Fruit fly (Drosophila melanogaster): ENCODE data around the gene sloth1.

Gene sloth1

dm6 chrX:7037061-7037460 lies 25.9 kb downstream of the sloth1 start:
- no peak for TF ChIP-seq CG8301 (tag; optimal IDR thresholded peaks at IDR 0.05)

DNA sequence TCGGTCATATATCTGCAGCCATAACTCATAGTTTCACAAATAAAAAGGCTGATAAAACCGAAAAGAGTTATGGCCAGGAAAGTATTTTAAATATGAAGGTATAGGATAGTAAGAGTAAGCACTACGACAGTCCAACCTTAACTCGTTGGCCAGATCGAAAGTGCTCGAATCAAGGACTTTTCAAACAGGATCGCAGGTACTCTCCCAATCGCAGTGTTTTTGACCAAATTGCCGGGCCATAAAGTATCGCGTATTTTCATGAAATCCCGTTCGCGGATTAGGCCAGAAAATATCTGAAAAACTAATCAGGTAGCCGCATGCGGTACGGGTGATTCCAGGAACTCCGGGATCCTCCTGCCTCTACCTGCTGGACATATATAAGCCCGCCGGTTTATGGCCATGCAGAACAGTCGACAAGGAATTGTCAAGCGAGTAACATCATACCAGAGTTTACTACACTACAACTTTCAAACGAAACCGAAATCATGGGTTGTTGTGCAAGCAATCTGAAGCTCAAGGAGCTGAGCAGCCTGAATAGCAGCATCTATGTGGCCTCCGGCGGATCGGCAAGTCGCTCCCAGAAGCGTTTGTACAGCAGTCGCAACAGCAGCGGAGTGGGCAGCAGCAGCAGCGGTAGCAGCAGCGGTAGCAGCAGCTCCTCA lies 29.2 kb downstream of the sloth1 start, which contains the start of gene CG14427:
CG14427 (plus strand) TSS at position 399 of the 662 bp plus-strand sequence.
- TF ChIP-seq Pif1A (GFP tag; optimal IDR thresholded peaks at IDR 0.05) (no peak), Snoo (tag; optimal IDR thresholded peaks at IDR 0.05) (no peak), CG15710 (tag; optimal IDR thresholded peaks at IDR 0.05) (no peak), gl (tag; optimal IDR thresholded peaks at IDR 0.05) (no peak), CG32121 (GFP tag; IDR thresholded peaks at IDR 0.05) (no peak)

dm6 chrX:7049087-7049486 lies 37.9 kb downstream of the sloth1 start, which contains the start of gene nullo:
Gene nullo, plus strand, starts transcription at chrX:7049476.
- TF ChIP-seq CG8159 (tag; optimal IDR thresholded peaks at IDR 0.05): no peak

dm6 chrX:7058973-7059372 lies 47.8 kb downstream of the sloth1 start:
- TF ChIP-seq Snoo (tag; optimal IDR thresholded peaks at IDR 0.05) (no peak), CG8301 (tag; optimal IDR thresholded peaks at IDR 0.05) (no peak), CG9948 (tag; optimal IDR thresholded peaks at IDR 0.05) (no peak), gl (tag; optimal IDR thresholded peaks at IDR 0.05) (no peak), CG34367 (tag; optimal IDR thresholded peaks at IDR 0.05) (no peak), CG17806 (tag; optimal IDR thresholded peaks at IDR 0.05) (no peak), CG32121 (GFP tag; IDR thresholded peaks at IDR 0.05) (no peak), rn (GFP tag; IDR thresholded peaks at IDR 0.05) (no peak), CG14655 (GFP tag; optimal IDR thresholded peaks at IDR 0.05) (no peak), CG10348 (GFP tag; IDR thresholded peaks at IDR 0.05) (no peak), CG8159 (tag; optimal IDR thresholded peaks at IDR 0.05) (no peak), CG15710 (tag; optimal IDR thresholded peaks at IDR 0.05) (no peak), Pif1A (GFP tag; optimal IDR thresholded peaks at IDR 0.05) (no peak), Pif1B (GFP tag; optimal IDR thresholded peaks at IDR 0.05) (no peak), CG12605 (GFP tag; IDR thresholded peaks at IDR 0.05) (no peak), D1 (tag; optimal IDR thresholded peaks at IDR 0.05) (no peak)
